Fruit fly (Drosophila melanogaster) whole organism, embryonic: ENCODE data around the gene CG45676.

Source experiments
- Atf6 ChIP-seq: fragments of 200-800 bp; sonication (Bioruptor generic); IDR thresholded peaks from 2 replicates; pipeline ENCODE4 v1.3.6; 2022; ENCODE audit warnings: missing biosample characterization, missing genetic modification characterization
- B-H2 ChIP-seq: fragments of 200-800 bp; sonication (Bioruptor generic); optimal IDR thresholded peaks from 2 replicates; lab custom pipeline; 2018; ENCODE audit warnings: missing biosample characterization, mild to moderate bottlenecking, missing genetic modification characterization
- BtbVII ChIP-seq: fragments of 200-800 bp; sonication (Bioruptor generic); optimal IDR thresholded peaks from 3 replicates; lab custom pipeline; 2017; ENCODE audit warnings: missing biosample characterization, mild to moderate bottlenecking, missing genetic modification characterization
- CG10147 ChIP-seq: fragments of 200-800 bp; sonication (Bioruptor generic); optimal IDR thresholded peaks from 2 replicates; lab custom pipeline; 2019; ENCODE audit warnings: missing biosample characterization, mild to moderate bottlenecking, missing genetic modification characterization, moderate library complexity
- CG10431 ChIP-seq: fragments of 200-800 bp; sonication (Bioruptor generic); optimal IDR thresholded peaks from 3 replicates; lab custom pipeline; 2018; ENCODE audit warnings: missing biosample characterization, mild to moderate bottlenecking, missing genetic modification characterization
- CG10654 ChIP-seq: fragments of 200-800 bp; sonication (Bioruptor generic); optimal IDR thresholded peaks from 2 replicates; lab custom pipeline; 2016; ENCODE audit warnings: missing biosample characterization, missing genetic modification characterization
- CG11247 ChIP-seq: fragments of 200-800 bp; sonication (Bioruptor generic); IDR thresholded peaks from 2 replicates; pipeline ENCODE4 v1.3.6; 2022; ENCODE audit warnings: missing biosample characterization, missing genetic modification characterization
- CG12155 ChIP-seq: fragments of 200-800 bp; sonication (Bioruptor generic); optimal IDR thresholded peaks from 3 replicates; lab custom pipeline; 2016; ENCODE audit warnings: missing biosample characterization, missing genetic modification characterization
- CG13775 ChIP-seq: fragments of 200-800 bp; sonication (Bioruptor generic); optimal IDR thresholded peaks from 3 replicates; lab custom pipeline; 2017; ENCODE audit warnings: missing biosample characterization, mild to moderate bottlenecking, missing genetic modification characterization
- CG14014 ChIP-seq: fragments of 200-800 bp; sonication (Bioruptor generic); IDR thresholded peaks from 2 replicates; pipeline ENCODE4 v1.3.6; 2022; ENCODE audit warnings: missing biosample characterization, missing genetic modification characterization
- CG14441 ChIP-seq: fragments of 200-800 bp; sonication (Bioruptor generic); IDR thresholded peaks from 2 replicates; pipeline ENCODE4 v1.3.6; 2022; ENCODE audit warnings: missing biosample characterization, missing genetic modification characterization
- CG15073 ChIP-seq: fragments of 200-800 bp; sonication (Bioruptor generic); optimal IDR thresholded peaks from 2 replicates; lab custom pipeline; 2016; ENCODE audit warnings: missing biosample characterization, missing genetic modification characterization
- CG15514 ChIP-seq: fragments of 200-800 bp; sonication (Bioruptor generic); optimal IDR thresholded peaks from 3 replicates; lab custom pipeline; 2017; ENCODE audit warnings: missing biosample characterization, missing genetic modification characterization, mild to moderate bottlenecking, moderate library complexity, missing genetic modification reagents
- CG1602 ChIP-seq: fragments of 200-800 bp; sonication (Bioruptor generic); optimal IDR thresholded peaks from 3 replicates; lab custom pipeline; 2016; ENCODE audit warnings: missing biosample characterization, missing genetic modification characterization
- CG16779 ChIP-seq: fragments of 200-800 bp; sonication (Bioruptor generic); IDR thresholded peaks from 2 replicates; pipeline ENCODE4 v1.3.6; 2022; ENCODE audit warnings: missing biosample characterization, missing genetic modification characterization
- CG2116 ChIP-seq: fragments of 200-800 bp; sonication (Bioruptor generic); optimal IDR thresholded peaks from 3 replicates; lab custom pipeline; 2018; ENCODE audit warnings: missing biosample characterization, mild to moderate bottlenecking, missing genetic modification characterization
- CG32772 ChIP-seq: fragments of 200-800 bp; sonication (Bioruptor generic); IDR thresholded peaks from 2 replicates; pipeline ENCODE4 v1.3.6; 2022; ENCODE audit warnings: missing biosample characterization, missing genetic modification characterization
- CG33557 ChIP-seq: fragments of 200-800 bp; sonication (Bioruptor generic); optimal IDR thresholded peaks from 2 replicates; lab custom pipeline; 2019; ENCODE audit warnings: missing biosample characterization, mild to moderate bottlenecking, missing genetic modification characterization, moderate library complexity
- CG42726 ChIP-seq: fragments of 200-800 bp; sonication (Bioruptor generic); IDR thresholded peaks from 2 replicates; pipeline ENCODE4 v1.3.6; 2022; ENCODE audit warnings: missing biosample characterization, missing genetic modification characterization; ENCODE audit not compliant: partially characterized antibody
- CG6683 ChIP-seq: fragments of 200-800 bp; sonication (Bioruptor generic); optimal IDR thresholded peaks from 2 replicates; lab custom pipeline; 2017; ENCODE audit warnings: missing biosample characterization, mild to moderate bottlenecking, missing genetic modification characterization, missing genetic modification reagents
- CG6765 ChIP-seq: fragments of 200-800 bp; sonication (Bioruptor generic); optimal IDR thresholded peaks from 3 replicates; lab custom pipeline; 2017; ENCODE audit warnings: missing biosample characterization, mild to moderate bottlenecking, missing genetic modification characterization
- CG6813 ChIP-seq: fragments of 200-800 bp; sonication (Bioruptor generic); optimal IDR thresholded peaks from 2 replicates; lab custom pipeline; 2017; ENCODE audit warnings: missing biosample characterization, missing genetic modification characterization, mild to moderate bottlenecking, moderate library complexity, missing genetic modification reagents
- CG9876 ChIP-seq: fragments of 200-800 bp; sonication (Bioruptor generic); optimal IDR thresholded peaks from 2 replicates; lab custom pipeline; 2016; ENCODE audit warnings: missing biosample characterization, missing genetic modification characterization
- CHES-1-like ChIP-seq: fragments of 200-800 bp; sonication (Bioruptor generic); optimal IDR thresholded peaks from 2 replicates; lab custom pipeline; 2016; ENCODE audit warnings: missing biosample characterization, missing genetic modification characterization
- Chrac-16 ChIP-seq: fragments of 200-800 bp; sonication (Bioruptor generic); optimal IDR thresholded peaks from 3 replicates; lab custom pipeline; 2016; ENCODE audit warnings: missing biosample characterization, missing genetic modification characterization
- Dad ChIP-seq: fragments of 200-800 bp; sonication (Bioruptor generic); optimal IDR thresholded peaks from 3 replicates; lab custom pipeline; 2016; ENCODE audit warnings: missing biosample characterization, missing genetic modification characterization
- Doc2 ChIP-seq: fragments of 200-800 bp; sonication (Bioruptor generic); IDR thresholded peaks from 2 replicates; pipeline ENCODE4 v1.3.6; 2022; ENCODE audit warnings: missing biosample characterization, missing genetic modification characterization
- H2.0 ChIP-seq: fragments of 200-800 bp; sonication (Bioruptor generic); IDR thresholded peaks from 2 replicates; pipeline ENCODE4 v1.3.6; 2022; ENCODE audit warnings: missing biosample characterization, missing genetic modification characterization
- Hey ChIP-seq: fragments of 200-800 bp; sonication (Bioruptor generic); optimal IDR thresholded peaks from 3 replicates; lab custom pipeline; 2018; ENCODE audit warnings: missing biosample characterization, mild to moderate bottlenecking, missing genetic modification characterization
- Hr39 ChIP-seq: fragments of >200 bp; optimal IDR thresholded peaks from 2 replicates; lab custom pipeline; 2017
- Lim3 ChIP-seq: fragments of 200-800 bp; sonication (Bioruptor generic); IDR thresholded peaks from 2 replicates; pipeline ENCODE4 v1.3.6; 2022; ENCODE audit warnings: missing biosample characterization, missing genetic modification characterization
- MTF-1 ChIP-seq: fragments of 200-800 bp; sonication (Bioruptor generic); optimal IDR thresholded peaks from 2 replicates; lab custom pipeline; 2018; ENCODE audit warnings: missing biosample characterization, mild to moderate bottlenecking, missing genetic modification characterization, borderline replicate concordance
- Meics ChIP-seq: fragments of 200-800 bp; sonication (Bioruptor generic); optimal IDR thresholded peaks from 2 replicates; lab custom pipeline; 2017; ENCODE audit warnings: missing biosample characterization, mild to moderate bottlenecking, missing genetic modification characterization
- Neu2 ChIP-seq: fragments of 200-800 bp; sonication (Bioruptor generic); optimal IDR thresholded peaks from 3 replicates; lab custom pipeline; 2016; ENCODE audit warnings: missing biosample characterization, missing genetic modification characterization, borderline replicate concordance
- Pdp1 ChIP-seq, 2 experiments: fragments of 200-800 bp; sonication (Bioruptor generic); optimal IDR thresholded peaks; 3 replicates each; lab custom pipeline; 2016; ENCODE audit warnings: missing biosample characterization in 2 of 2, missing genetic modification characterization in 2 of 2, mild to moderate bottlenecking in 1 of 2, moderate library complexity in 1 of 2
- ab ChIP-seq: fragments of 200-800 bp; sonication (Bioruptor generic); optimal IDR thresholded peaks from 2 replicates; lab custom pipeline; 2016; ENCODE audit warnings: missing biosample characterization, missing genetic modification characterization
- dpn ChIP-seq, 2 experiments: fragments of 200-800 bp; sonication (Bioruptor generic); optimal IDR thresholded peaks; 3 replicates each; lab custom pipeline; 2016; ENCODE audit warnings: missing biosample characterization in 2 of 2, missing genetic modification characterization in 2 of 2
- fd102C ChIP-seq: fragments of 200-800 bp; sonication (Bioruptor generic); optimal IDR thresholded peaks from 2 replicates; lab custom pipeline; 2018; ENCODE audit warnings: missing biosample characterization, mild to moderate bottlenecking, missing genetic modification characterization, moderate library complexity
- grau ChIP-seq: fragments of 200-800 bp; optimal IDR thresholded peaks from 3 replicates; lab custom pipeline; 2019; ENCODE audit warnings: missing biosample characterization, mild to moderate bottlenecking, missing genetic modification characterization, moderate library complexity
- pum ChIP-seq: fragments of 200-800 bp; sonication (Bioruptor generic); optimal IDR thresholded peaks from 2 replicates; lab custom pipeline; 2016; ENCODE audit warnings: missing biosample characterization, missing genetic modification characterization
- sd ChIP-seq: fragments of 200-800 bp; sonication (Bioruptor generic); optimal IDR thresholded peaks from 3 replicates; lab custom pipeline; 2018; ENCODE audit warnings: missing biosample characterization, mild to moderate bottlenecking, missing genetic modification characterization, moderate library complexity
- sens ChIP-seq: fragments of 200-800 bp; sonication (Bioruptor generic); peaks from one replicate; lab custom pipeline; 2016; ENCODE audit warnings: missing biosample characterization, missing genetic modification characterization
- seq ChIP-seq: fragments of 200-800 bp; sonication (Bioruptor generic); IDR thresholded peaks from 2 replicates; pipeline ENCODE4 v1.3.6; 2022; ENCODE audit warnings: missing biosample characterization, missing genetic modification characterization
- sima ChIP-seq: fragments of 200-800 bp; sonication (Bioruptor generic); optimal IDR thresholded peaks from 2 replicates; lab custom pipeline; 2016; ENCODE audit warnings: missing biosample characterization, missing genetic modification characterization
- stc ChIP-seq: fragments of 200-800 bp; sonication (Bioruptor generic); IDR thresholded peaks from 2 replicates; pipeline ENCODE4 v1.3.6; 2022; ENCODE audit warnings: missing biosample characterization, missing genetic modification characterization
- tio ChIP-seq: fragments of 200-800 bp; sonication (Bioruptor generic); optimal IDR thresholded peaks from 2 replicates; lab custom pipeline; 2017; ENCODE audit warnings: missing biosample characterization, missing genetic modification characterization, inconsistent platforms
- usp ChIP-seq: fragments of >200 bp; optimal IDR thresholded peaks from 2 replicates; lab custom pipeline; 2017; ENCODE audit warnings: missing biosample characterization, missing genetic modification characterization
- zen2 ChIP-seq: fragments of 200-800 bp; sonication (Bioruptor generic); IDR thresholded peaks from 3 replicates; pipeline ENCODE4 v1.3.6; 2022; ENCODE audit warnings: missing biosample characterization, missing genetic modification characterization; ENCODE audit not compliant: partially characterized antibody
- zfh1 ChIP-seq: fragments of 200-800 bp; sonication (Bioruptor generic); IDR thresholded peaks from 3 replicates; pipeline ENCODE4 v1.3.6; 2022; ENCODE audit warnings: missing biosample characterization, missing genetic modification characterization

CG45676 gene

DNA sequence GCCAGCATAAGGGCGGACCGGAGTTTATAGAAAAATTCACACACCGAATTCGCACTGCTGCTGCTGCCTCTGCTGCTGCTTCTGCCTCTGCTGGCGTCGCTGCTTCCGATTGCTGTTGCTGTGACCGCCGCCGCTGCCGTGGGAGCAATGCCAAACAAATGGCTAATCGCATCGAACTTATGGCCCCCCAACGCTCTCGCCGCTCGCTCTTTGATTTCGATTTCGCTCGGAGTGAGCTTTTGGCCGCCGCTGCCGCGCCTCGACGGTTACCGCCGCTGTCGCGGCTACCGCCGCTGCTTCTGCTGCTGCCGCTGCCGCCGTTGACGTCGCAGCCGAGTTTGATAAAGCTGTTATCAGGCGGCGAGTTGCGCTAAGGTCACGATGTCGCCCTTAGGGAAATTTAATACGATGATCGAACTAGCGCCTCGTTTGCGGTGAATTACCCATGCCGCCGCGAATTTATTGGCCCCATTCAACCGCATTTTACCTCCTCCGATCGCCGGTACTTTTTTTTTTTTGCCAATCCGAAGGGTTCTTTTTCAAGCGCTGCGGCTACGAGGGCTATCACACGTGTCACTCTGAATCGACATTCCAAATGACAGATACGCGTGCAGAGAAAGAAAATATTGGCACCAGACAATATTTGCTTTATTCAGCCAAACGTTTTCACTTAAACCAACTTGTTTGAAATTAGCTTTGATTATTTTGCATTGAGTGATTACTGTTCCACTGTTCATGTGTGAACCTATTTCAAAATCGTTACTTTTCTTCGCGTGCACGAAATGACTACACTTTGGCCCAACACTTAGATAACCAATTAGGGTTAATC, 39.6 kb downstream of the CG45676 start (continued):
- TF ChIP-seq CG2116 = peak; percentile 13
- no peak for TF ChIP-seq CG10431 (GFP tag; lab: Kevin White, UChicago)
- TF ChIP-seq Pdp1 (GFP tag; optimal IDR thresholded peaks at IDR 0.05; lab: Kevin White, UChicago) = peak; percentile 59 to 66
- TF ChIP-seq BtbVII = peak; percentile 59
- no peak for TF ChIP-seq fd102C (GFP tag; lab: Kevin White, UChicago)
- peak; percentile 77 for TF ChIP-seq Meics (GFP tag; lab: Kevin White, UChicago)
- TF ChIP-seq Doc2 (GFP tag; lab: Robert Waterston, UW) = peak; percentile 64; the same call in 1 of the 2 replicates
- TF ChIP-seq pum (GFP tag; lab: Kevin White, UChicago) = peak; percentile 69
- peak; percentile 87 for TF ChIP-seq Atf6 (GFP tag; lab: Robert Waterston, UW)
- peak; percentile 6 for TF ChIP-seq Chrac-16 (GFP tag; lab: Kevin White, UChicago)
- TF ChIP-seq MTF-1 (GFP tag; lab: Kevin White, UChicago) = no peak
- peak; percentile 64; the same call in 1 of the 3 replicates for TF ChIP-seq zfh1 (GFP tag; lab: Robert Waterston, UW)
- TF ChIP-seq CG32772 (GFP tag; lab: Robert Waterston, UW) = peak; percentile 81
- TF ChIP-seq CG14014 (GFP tag; lab: Robert Waterston, UW) = peak; percentile 82
- peak; percentile 27 for TF ChIP-seq sima (GFP tag; lab: Kevin White, UChicago)
- TF ChIP-seq H2.0 (GFP tag; lab: Robert Waterston, UW) = peak; percentile 73
- peak; percentile 21 for TF ChIP-seq CG6683 (GFP tag; lab: Kevin White, UChicago)
- peak; percentile 55 to 63 for TF ChIP-seq dpn (GFP tag; optimal IDR thresholded peaks at IDR 0.05; lab: Kevin White, UChicago)
- peak; percentile 28 for TF ChIP-seq ab
- TF ChIP-seq Neu2 (GFP tag; lab: Kevin White, UChicago) = peak; percentile 41
- peak; percentile 61 for TF ChIP-seq CG15514
- TF ChIP-seq Dad (GFP tag; lab: Kevin White, UChicago) = no peak
- TF ChIP-seq CG15073 (GFP tag; lab: Kevin White, UChicago) = no peak
- TF ChIP-seq CG33557 (GFP tag; lab: Kevin White, UChicago) = no peak
- TF ChIP-seq CG14441 (GFP tag; lab: Robert Waterston, UW) = peak; percentile 90
- no peak for TF ChIP-seq Hey (tag; lab: Kevin White, UChicago)
- peak; percentile 37 for TF ChIP-seq CG9876 (GFP tag; lab: Kevin White, UChicago)
- TF ChIP-seq CG42726 = no peak
- TF ChIP-seq sd (tag; lab: Kevin White, UChicago) = peak; percentile 88
- TF ChIP-seq CG10654 = peak; percentile 65
- peak; percentile 80 for TF ChIP-seq sens
- TF ChIP-seq stc (GFP tag; lab: Robert Waterston, UW) = peak; percentile 54; the same call in 1 of the 2 replicates
- no peak for TF ChIP-seq CG6765 (GFP tag; lab: Kevin White, UChicago)
- peak; percentile 59 for TF ChIP-seq CG12155 (GFP tag; lab: Kevin White, UChicago)
- peak; percentile 45; the same call in 1 of the 2 replicates for TF ChIP-seq CG16779
- TF ChIP-seq CG10147 = peak; percentile 8
- no peak for TF ChIP-seq B-H2 (GFP tag; lab: Kevin White, UChicago)
- peak; percentile 48 for TF ChIP-seq CHES-1-like
- TF ChIP-seq CG6813 = peak; percentile 63
- no peak for TF ChIP-seq zen2 (GFP tag; lab: Robert Waterston, UW)
- peak; percentile 55 for TF ChIP-seq CG13775 (GFP tag; lab: Kevin White, UChicago)
- TF ChIP-seq Lim3 (GFP tag; lab: Robert Waterston, UW) = no peak
- TF ChIP-seq grau (tag; lab: Kevin White, UChicago) = peak; percentile 72
- peak; percentile 81 for TF ChIP-seq CG11247
- no peak for TF ChIP-seq Hr39 (lab: Kevin White, UChicago)
- peak; percentile 25 for TF ChIP-seq tio
- TF ChIP-seq CG1602 (GFP tag; lab: Kevin White, UChicago) = peak; percentile 33
- peak; percentile 81 for TF ChIP-seq seq
- TF ChIP-seq usp (GFP tag; lab: Kevin White, UChicago) = no peak
